Worm (Caenorhabditis elegans): ENCODE measurements around the gene mel-32.

- TF ChIP-seq nfya-2 (GFP tag; IDR thresholded peaks at IDR 0.05) (no peak), F33H1.4 (GFP tag; IDR thresholded peaks at IDR 0.05) (no peak), nfya-1 (tag; optimal IDR thresholded peaks at IDR 0.05; ENCODE audit: borderline replicate concordance, insufficient read depth) (no peak), Y53G8AR.9 (GFP tag; conservative IDR thresholded peaks at IDR 0.05) (no peak), snpc-4 (GFP tag; optimal IDR thresholded peaks at IDR 0.05) (no peak), snpc-4 (tag; optimal IDR thresholded peaks at IDR 0.05) (no peak)
These were observed 43.4 kb downstream of the mel-32 start for ce11 chrIII:6399424-6399823.

Data from whole organism, young adult.